Fruit fly (Drosophila melanogaster): Measurements from ENCODE around the gene CG15814.
A peak's percentile ranks its signal among the peaks of the same experiment; 100 is the strongest.

CG15814 gene

dm6 chrX:17844623-17845022 lies 5.5 kb downstream of the CG15814 start, which contains the start of the genes CG8142 and Ucp4A:
TSS of gene CG8142 (minus strand) at chrX:17844704.
TSS of gene Ucp4A (plus strand) at chrX:17844949.
- TF ChIP-seq CG8478 (optimal IDR thresholded peaks at IDR 0.05) (no peak), CTCF (optimal IDR thresholded peaks at IDR 0.05) (no peak)

- no peak for TF ChIP-seq CG8478 (optimal IDR thresholded peaks at IDR 0.05)
- TF ChIP-seq CTCF (optimal IDR thresholded peaks at IDR 0.05) = peak in 1 of 2 experiments; percentile 47
Observed at dm6 chrX:17841923-17842322, 8.2 kb downstream of the CG15814 start, which contains the start of gene Taf9. TSS of gene Taf9 (plus strand) at chrX:17842161.

- TF ChIP-seq CG8478 (optimal IDR thresholded peaks at IDR 0.05) = no peak
- TF ChIP-seq CTCF (optimal IDR thresholded peaks at IDR 0.05) = no peak
Observed at dm6 chrX:17836420-17836932, 13.7 kb downstream of the CG15814 start.

dm6 chrX:17834754-17835153 lies 15.4 kb downstream of the CG15814 start:
- no peak for TF ChIP-seq CG8478 (optimal IDR thresholded peaks at IDR 0.05)
- TF ChIP-seq CTCF (optimal IDR thresholded peaks at IDR 0.05) = no peak

- TF ChIP-seq CG8478 (optimal IDR thresholded peaks at IDR 0.05) (no peak), CTCF (optimal IDR thresholded peaks at IDR 0.05) (no peak)
Observed at dm6 chrX:17833986-17834385, 16.2 kb downstream of the CG15814 start.

- TF ChIP-seq CG8478 (optimal IDR thresholded peaks at IDR 0.05) (no peak), CTCF (optimal IDR thresholded peaks at IDR 0.05) (no peak)
Observed at dm6 chrX:17832163-17833014, 17.8 kb downstream of the CG15814 start.

- TF ChIP-seq CTCF (optimal IDR thresholded peaks at IDR 0.05) (no peak), CG8478 (optimal IDR thresholded peaks at IDR 0.05) (no peak)
Observed at dm6 chrX:17830644-17831043, 19.5 kb downstream of the CG15814 start, which contains the start of gene CG6398. TSS of gene CG6398 (plus strand) at chrX:17830828.

dm6 chrX:17830211-17830616 lies 19.9 kb downstream of the CG15814 start:
- no peak for TF ChIP-seq CG8478 (optimal IDR thresholded peaks at IDR 0.05)
- no peak for TF ChIP-seq CTCF (optimal IDR thresholded peaks at IDR 0.05)

dm6 chrX:17829083-17829997 lies 20.8 kb downstream of the CG15814 start:
- TF ChIP-seq CTCF (optimal IDR thresholded peaks at IDR 0.05) = no peak
- TF ChIP-seq CG8478 (optimal IDR thresholded peaks at IDR 0.05) = no peak

dm6 chrX:17828298-17829033 lies 21.7 kb downstream of the CG15814 start:
- no peak for TF ChIP-seq CG8478 (optimal IDR thresholded peaks at IDR 0.05)
- TF ChIP-seq CTCF (optimal IDR thresholded peaks at IDR 0.05) = no peak

dm6 chrX:17826807-17827703 lies 23.1 kb downstream of the CG15814 start, which contains the start of gene Socs16D:
TSS of gene Socs16D (minus strand) at chrX:17827564.
- TF ChIP-seq CG8478 (optimal IDR thresholded peaks at IDR 0.05) (no peak), CTCF (optimal IDR thresholded peaks at IDR 0.05) (peak; percentile 28 to 59)

- TF ChIP-seq CTCF (optimal IDR thresholded peaks at IDR 0.05) (no peak), CG8478 (optimal IDR thresholded peaks at IDR 0.05) (no peak)
Observed at dm6 chrX:17821466-17821865, 28.7 kb downstream of the CG15814 start.

- TF ChIP-seq CTCF (optimal IDR thresholded peaks at IDR 0.05) = peak; percentile 95
- no peak for TF ChIP-seq CG8478 (optimal IDR thresholded peaks at IDR 0.05)
Observed at dm6 chrX:17820252-17820651, 29.9 kb downstream of the CG15814 start.
